Worm (Caenorhabditis elegans) whole organism, L1 larva: ENCODE measurements around the gene chtb-3.

Experiments
- aly-2 ChIP-seq: fragments of 150-350 bp; optimal IDR thresholded peaks from 2 replicates; lab custom pipeline; 2014; ENCODE audit warnings: missing biosample characterization, missing genetic modification characterization
- ceh-90 ChIP-seq: sonication (generic microtip); optimal IDR thresholded peaks from 2 replicates; lab custom pipeline; 2016; ENCODE audit warnings: missing genetic modification characterization, missing compliant biosample characterization
- nhr-19 ChIP-seq: fragments of 200-800 bp; sonication (Bioruptor generic); conservative IDR thresholded peaks from 2 replicates; pipeline ENCODE4 v1.3.6; 2022; ENCODE audit warnings: missing genetic modification characterization, missing compliant biosample characterization
- nhr-90 ChIP-seq: sonication (generic microtip); optimal IDR thresholded peaks from 2 replicates; lab custom pipeline; 2016; ENCODE audit warnings: mild to moderate bottlenecking, missing genetic modification characterization, missing compliant biosample characterization; ENCODE audit not compliant: poor library complexity
- rnt-1 ChIP-seq: sonication (generic microtip); optimal IDR thresholded peaks from 2 replicates; lab custom pipeline; 2016; ENCODE audit warnings: mild to moderate bottlenecking, missing genetic modification characterization, moderate library complexity, missing compliant biosample characterization

ce11 chrX:6364196-6364595, 44.8 kb upstream of the chtb-3 start, which contains the start of gene C03B1.4:
- TF ChIP-seq aly-2 (tag; lab: Kevin White, UChicago) (no peak), rnt-1 (tag; lab: Kevin White, UChicago) (no peak), nhr-19 (GFP tag; lab: Robert Waterston, UW) (no peak), ceh-90 (tag; lab: Kevin White, UChicago) (no peak), nhr-90 (no peak)
